Fruit fly (Drosophila melanogaster) whole organism, pupa: ENCODE results near the gene Pcp.
A peak's percentile ranks its signal among the peaks of the same experiment; 100 is the strongest.

Experiments
- CG10348 ChIP-seq: fragments of 200-800 bp; sonication (Bioruptor generic); IDR thresholded peaks from 2 replicates; pipeline ENCODE4 v1.3.6; 2022; ENCODE audit warnings: missing biosample characterization, missing genetic modification characterization
- CG12605 ChIP-seq: fragments of 200-800 bp; sonication (Bioruptor generic); IDR thresholded peaks from 2 replicates; pipeline ENCODE4 v1.3.6; 2022; ENCODE audit warnings: missing biosample characterization, missing genetic modification characterization
- CG13204 ChIP-seq: fragments of 200-800 bp; sonication (Bioruptor generic); optimal IDR thresholded peaks from 2 replicates; lab custom pipeline; 2018; ENCODE audit warnings: missing biosample characterization, mild to moderate bottlenecking, missing genetic modification characterization, moderate library complexity
- CG14655 ChIP-seq: fragments of 200-800 bp; sonication (Bioruptor generic); optimal IDR thresholded peaks from 3 replicates; lab custom pipeline; 2017; ENCODE audit warnings: mild to moderate bottlenecking, missing biosample characterization, missing genetic modification reagents, missing genetic modification characterization
- CG15710 ChIP-seq: fragments of 200-800 bp; sonication (Bioruptor generic); optimal IDR thresholded peaks from 2 replicates; lab custom pipeline; 2018; ENCODE audit warnings: missing biosample characterization, mild to moderate bottlenecking, missing genetic modification characterization, moderate library complexity
- CG17806 ChIP-seq: fragments of 200-800 bp; sonication (Bioruptor generic); optimal IDR thresholded peaks from 2 replicates; lab custom pipeline; 2018; ENCODE audit warnings: missing biosample characterization, mild to moderate bottlenecking, missing genetic modification characterization, moderate library complexity
- CG32121 ChIP-seq: fragments of 200-800 bp; sonication (Bioruptor generic); IDR thresholded peaks from 2 replicates; pipeline ENCODE4 v1.3.6; 2022; ENCODE audit warnings: missing biosample characterization, missing genetic modification characterization
- CG34367 ChIP-seq: fragments of 200-800 bp; sonication (Bioruptor generic); optimal IDR thresholded peaks from 2 replicates; lab custom pipeline; 2018; ENCODE audit warnings: missing biosample characterization, mild to moderate bottlenecking, missing genetic modification characterization
- CG4496 ChIP-seq: fragments of 200-800 bp; sonication (Bioruptor generic); IDR thresholded peaks from 3 replicates; pipeline ENCODE4 v1.3.6; 2022; ENCODE audit warnings: missing biosample characterization, missing genetic modification characterization
- CG8159 ChIP-seq: fragments of 200-800 bp; sonication (Bioruptor generic); optimal IDR thresholded peaks from 3 replicates; lab custom pipeline; 2018; ENCODE audit warnings: missing biosample characterization, mild to moderate bottlenecking, missing genetic modification characterization, moderate library complexity
- CG8301 ChIP-seq: fragments of 200-800 bp; sonication (Bioruptor generic); optimal IDR thresholded peaks from 2 replicates; lab custom pipeline; 2018; ENCODE audit warnings: missing biosample characterization, mild to moderate bottlenecking, missing genetic modification characterization
- CG9948 ChIP-seq: fragments of 200-800 bp; sonication (Bioruptor generic); optimal IDR thresholded peaks from 2 replicates; lab custom pipeline; 2018; ENCODE audit warnings: missing biosample characterization, mild to moderate bottlenecking, missing genetic modification characterization, moderate library complexity
- D1 ChIP-seq: fragments of 200-800 bp; sonication (Bioruptor generic); optimal IDR thresholded peaks from 2 replicates; lab custom pipeline; 2018; ENCODE audit warnings: missing biosample characterization, mild to moderate bottlenecking, missing genetic modification characterization, moderate library complexity
- EcR ChIP-seq: fragments of 200-800 bp; sonication (Bioruptor generic); optimal IDR thresholded peaks from 3 replicates; lab custom pipeline; 2019; ENCODE audit warnings: missing biosample characterization, missing genetic modification characterization, mild to moderate bottlenecking, moderate library complexity, missing genetic modification reagents
- Ets98B ChIP-seq: fragments of 200-800 bp; sonication (Bioruptor generic); IDR thresholded peaks from 2 replicates; pipeline ENCODE4 v1.3.6; 2022; ENCODE audit warnings: missing biosample characterization, missing genetic modification characterization
- Pif1A ChIP-seq: fragments of 200-800 bp; sonication (Bioruptor generic); optimal IDR thresholded peaks from 3 replicates; lab custom pipeline; 2016; ENCODE audit warnings: missing biosample characterization, missing genetic modification characterization
- Pif1B ChIP-seq: fragments of 200-800 bp; sonication (Bioruptor generic); optimal IDR thresholded peaks from 3 replicates; lab custom pipeline; 2016; ENCODE audit warnings: missing biosample characterization, missing genetic modification characterization
- Snoo ChIP-seq: fragments of 200-800 bp; sonication (Bioruptor generic); optimal IDR thresholded peaks from 3 replicates; lab custom pipeline; 2017; ENCODE audit warnings: missing biosample characterization, mild to moderate bottlenecking, missing genetic modification characterization, inconsistent platforms
- fd96Ca ChIP-seq: fragments of 200-800 bp; sonication (Bioruptor generic); IDR thresholded peaks from 3 replicates; pipeline ENCODE4 v1.3.6; 2022; ENCODE audit warnings: missing biosample characterization, missing genetic modification characterization
- gl ChIP-seq: fragments of 200-800 bp; sonication (Bioruptor generic); optimal IDR thresholded peaks from 2 replicates; lab custom pipeline; 2018; ENCODE audit warnings: missing biosample characterization, mild to moderate bottlenecking, missing genetic modification characterization
- rn ChIP-seq: fragments of 200-800 bp; sonication (Bioruptor generic); IDR thresholded peaks from 2 replicates; pipeline ENCODE4 v1.3.6; 2022; ENCODE audit warnings: missing biosample characterization, missing genetic modification characterization

The Pcp gene

dm6 chr2L:7056189-7056926, 34.9 kb downstream of the Pcp start, which contains the start of gene Mnn1:
TSS of gene Mnn1 (plus strand) at chr2L:7056301.
- TF ChIP-seq CG12605 (GFP tag; lab: Robert Waterston, UW), result peak; percentile 51
- no peak for TF ChIP-seq EcR (GFP tag; lab: Kevin White, UChicago)
- TF ChIP-seq CG4496 (GFP tag; lab: Robert Waterston, UW), result peak; percentile 35; the same call in 1 of the 3 replicates
- 0 out of 2 replicates have a peak, but pooled peaks have one; percentile 24 for TF ChIP-seq CG32121 (GFP tag; lab: Robert Waterston, UW)

dm6 chr2L:7060751-7061150, 39.3 kb downstream of the Pcp start, which contains the start of gene Mst27D:
TSS of gene Mst27D (minus strand) at chr2L:7060851.
- TF ChIP-seq Pif1B (GFP tag; lab: Kevin White, UChicago) (no peak), CG14655 (GFP tag; lab: Kevin White, UChicago) (no peak), CG13204 (GFP tag; lab: Kevin White, UChicago) (no peak), fd96Ca (GFP tag; lab: Robert Waterston, UW) (no peak), D1 (tag; lab: Kevin White, UChicago) (no peak), gl (tag; lab: Kevin White, UChicago) (no peak), CG10348 (GFP tag; lab: Robert Waterston, UW) (no peak), CG17806 (no peak), rn (GFP tag; lab: Robert Waterston, UW) (no peak), CG15710 (tag; lab: Kevin White, UChicago) (no peak), Snoo (tag; lab: Kevin White, UChicago) (no peak), CG34367 (tag; lab: Kevin White, UChicago) (no peak), CG8301 (no peak), Ets98B (no peak), CG9948 (tag; lab: Kevin White, UChicago) (no peak), CG32121 (GFP tag; lab: Robert Waterston, UW) (no peak), Pif1A (GFP tag; lab: Kevin White, UChicago) (no peak), CG12605 (GFP tag; lab: Robert Waterston, UW) (no peak), EcR (GFP tag; lab: Kevin White, UChicago) (no peak)

DNA sequence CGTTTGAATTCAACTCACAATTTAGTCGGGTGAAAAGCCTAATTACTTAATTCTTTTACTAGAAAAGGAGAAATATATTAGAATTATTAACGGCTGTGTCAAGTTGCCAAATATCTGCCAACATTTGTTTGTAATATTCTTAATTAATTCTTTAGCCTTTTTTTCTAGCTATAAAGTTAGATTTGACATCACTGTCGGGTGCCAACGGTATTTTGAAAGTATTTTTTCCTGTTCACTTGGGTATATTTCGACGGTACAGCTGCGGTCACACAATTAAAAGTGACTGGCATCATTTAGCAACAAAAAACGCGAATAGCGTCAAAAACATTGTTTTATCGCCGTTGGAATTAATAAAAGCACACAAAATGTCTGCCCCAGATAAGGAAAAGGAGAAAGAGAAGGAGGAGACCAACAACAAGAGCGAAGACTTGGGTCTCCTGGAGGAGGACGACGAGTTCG, 42.3 kb downstream of the Pcp start, which contains the start of gene Sem1:
Gene Sem1 (plus strand): TSS at position 266 of the 459 bp plus-strand sequence.
- no peak for TF ChIP-seq Pif1B (GFP tag; lab: Kevin White, UChicago)
- TF ChIP-seq CG14655 (GFP tag; lab: Kevin White, UChicago), result no peak
- no peak for TF ChIP-seq CG10348 (GFP tag; lab: Robert Waterston, UW)
- no peak for TF ChIP-seq CG34367 (tag; lab: Kevin White, UChicago)
- TF ChIP-seq Ets98B, result no peak
- no peak for TF ChIP-seq Snoo (tag; lab: Kevin White, UChicago)
- no peak for TF ChIP-seq rn (GFP tag; lab: Robert Waterston, UW)
- TF ChIP-seq CG12605 (GFP tag; lab: Robert Waterston, UW), result no peak

dm6 chr2L:7065687-7066086, 44.2 kb downstream of the Pcp start, which contains the start of gene Nuf2:
TSS of gene Nuf2 (minus strand) at chr2L:7065837.
- TF ChIP-seq CG8159 (tag; lab: Kevin White, UChicago) (no peak), CG14655 (GFP tag; lab: Kevin White, UChicago) (no peak), CG34367 (tag; lab: Kevin White, UChicago) (no peak), CG32121 (GFP tag; lab: Robert Waterston, UW) (no peak), D1 (tag; lab: Kevin White, UChicago) (no peak), Pif1B (GFP tag; lab: Kevin White, UChicago) (no peak), CG4496 (GFP tag; lab: Robert Waterston, UW) (no peak), Snoo (tag; lab: Kevin White, UChicago) (no peak), fd96Ca (GFP tag; lab: Robert Waterston, UW) (no peak), Pif1A (GFP tag; lab: Kevin White, UChicago) (no peak)
- TF ChIP-seq, all 21 proteins: peak for 0

DNA sequence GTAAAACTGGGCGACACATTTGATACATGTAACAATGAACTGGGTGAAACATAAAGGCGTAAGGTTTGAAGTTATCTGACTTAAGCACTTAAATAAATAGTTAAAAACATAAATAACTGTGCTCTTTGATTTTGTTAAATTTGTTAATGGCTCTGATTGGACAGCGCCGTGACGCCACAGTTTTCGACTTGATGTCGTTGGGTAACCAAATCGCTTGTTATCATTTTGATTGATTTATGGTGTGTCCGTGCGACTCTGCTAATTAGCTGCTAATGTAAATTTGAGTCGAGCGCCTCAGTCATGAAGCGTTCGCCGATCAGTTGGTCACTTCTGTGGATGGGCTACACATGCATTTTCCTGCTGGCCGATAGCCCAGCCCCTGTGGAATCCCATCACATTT, 46.2 kb downstream of the Pcp start, which contains the start of gene Ugt307A1:
Gene Ugt307A1 (plus strand): TSS at position 301 of the 400 bp plus-strand sequence.
- no peak for TF ChIP-seq Ets98B
- no peak for TF ChIP-seq CG10348 (GFP tag; lab: Robert Waterston, UW)
- TF ChIP-seq EcR (GFP tag; lab: Kevin White, UChicago), result no peak
- no peak for TF ChIP-seq Pif1A (GFP tag; lab: Kevin White, UChicago)
- no peak for TF ChIP-seq CG4496 (GFP tag; lab: Robert Waterston, UW)
- TF ChIP-seq CG32121 (GFP tag; lab: Robert Waterston, UW), result no peak
- no peak for TF ChIP-seq D1 (tag; lab: Kevin White, UChicago)
- no peak for TF ChIP-seq CG15710 (tag; lab: Kevin White, UChicago)
- TF ChIP-seq rn (GFP tag; lab: Robert Waterston, UW), result no peak
- TF ChIP-seq CG8301, result no peak
- no peak for TF ChIP-seq Pif1B (GFP tag; lab: Kevin White, UChicago)

dm6 chr2L:7071219-7071618, 49.7 kb downstream of the Pcp start:
- TF ChIP-seq EcR (GFP tag; lab: Kevin White, UChicago) (peak; percentile 37), Pif1B (GFP tag; lab: Kevin White, UChicago) (no peak)
